Worm (Caenorhabditis elegans) whole organism, L3 larva: ENCODE data around the gene C32D5.4.

Experiments used
- ceh-16 ChIP-seq: sonication (generic microtip); optimal IDR thresholded peaks from 2 replicates; lab custom pipeline; 2017; ENCODE audit warnings: missing biosample characterization, missing genetic modification characterization
- fkh-10 ChIP-seq: sonication (generic microtip); optimal IDR thresholded peaks from 2 replicates; lab custom pipeline; 2017; ENCODE audit warnings: missing biosample characterization, missing genetic modification reagents, missing genetic modification characterization
- nhr-12 ChIP-seq: fragments of 150-350 bp; optimal IDR thresholded peaks from 2 replicates; lab custom pipeline; 2014; ENCODE audit warnings: missing biosample characterization, missing genetic modification characterization
- nhr-28 ChIP-seq: fragments of 150-350 bp; optimal IDR thresholded peaks from 2 replicates; lab custom pipeline; 2014; ENCODE audit warnings: missing biosample characterization, missing genetic modification characterization
- unc-62 ChIP-seq: fragments of 150-350 bp; sonication (generic microtip); optimal IDR thresholded peaks from 4 replicates; lab custom pipeline; 2014; ENCODE audit warnings: missing biosample characterization, missing genetic modification reagents, missing genetic modification characterization

- TF ChIP-seq fkh-10 (GFP tag; lab: Kevin White, UChicago) = no peak
- TF ChIP-seq nhr-12 (tag; lab: Kevin White, UChicago) = no peak
- no peak for TF ChIP-seq unc-62 (GFP tag; lab: Kevin White, UChicago)
- TF ChIP-seq nhr-28 (tag; lab: Kevin White, UChicago) = no peak
- TF ChIP-seq ceh-16 (tag; lab: Kevin White, UChicago) = no peak
Observed at ce11 chrII:6355396-6356346, 32.8 kb upstream of the C32D5.4 start, which contains the start of gene C32D5.11.
